Worm (Caenorhabditis elegans): ENCODE measurements around the gene ins-12.

- TF ChIP-seq pha-4 (tag; optimal IDR thresholded peaks at IDR 0.05): no peak
- no peak for TF ChIP-seq F13H6.1 (tag; optimal IDR thresholded peaks at IDR 0.05)
- TF ChIP-seq Y22D7AL.16 (tag; optimal IDR thresholded peaks at IDR 0.05): no peak
These were observed 39.0 kb downstream of the ins-12 start, which contains the start of gene cdc-14 for ce11 chrII:5593377-5593932.

All from whole organism, late embryonic.